Worm (Caenorhabditis elegans): Measurements from ENCODE around the gene K08E5.6.

The K08E5.6 gene

DNA sequence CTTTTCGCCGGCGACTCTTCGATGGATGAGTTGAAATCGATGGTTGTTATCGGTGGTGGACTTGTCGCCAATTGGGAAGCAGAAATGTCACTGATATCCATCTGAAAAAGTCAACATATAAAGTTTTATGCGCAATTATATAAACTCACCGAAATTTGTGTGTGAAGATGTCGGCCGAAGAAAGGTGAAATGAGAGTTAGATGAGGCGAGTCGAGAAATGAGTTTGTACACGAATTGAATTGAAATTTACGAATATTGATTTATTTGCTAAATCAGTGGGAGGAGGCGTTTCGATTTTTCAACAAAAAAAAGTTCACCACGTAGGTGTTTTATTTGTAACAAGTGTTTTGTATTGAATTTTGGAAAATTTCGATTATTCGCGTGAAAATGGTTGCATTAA is 39.5 kb upstream of the K08E5.6 start, which contains the start of gene kel-10:
kel-10 (minus strand) TSS at position 101 of the 400 bp plus-strand sequence.
- TF ChIP-seq nhr-43 (tag; optimal IDR thresholded peaks at IDR 0.05; ENCODE audit: poor library complexity, severe bottlenecking) (no peak), nhr-237 (tag; optimal IDR thresholded peaks at IDR 0.05) (no peak), lin-39 (tag; optimal IDR thresholded peaks at IDR 0.05) (no peak), ztf-11 (tag; optimal IDR thresholded peaks at IDR 0.05) (no peak), zag-1 (tag; optimal IDR thresholded peaks at IDR 0.05) (no peak), nhr-67 (tag; optimal IDR thresholded peaks at IDR 0.05) (no peak), nhr-25 (tag; optimal IDR thresholded peaks at IDR 0.05) (no peak), R02D3.7 (tag; optimal IDR thresholded peaks at IDR 0.05) (no peak), ZK546.5 (tag; optimal IDR thresholded peaks at IDR 0.05) (no peak), lsy-12 (tag; optimal IDR thresholded peaks at IDR 0.05) (no peak), ceh-9 (tag; optimal IDR thresholded peaks at IDR 0.05) (no peak), elt-2 (tag; optimal IDR thresholded peaks at IDR 0.05) (no peak), egl-5 (tag; optimal IDR thresholded peaks at IDR 0.05) (no peak), skn-1 (tag; optimal IDR thresholded peaks at IDR 0.05) (no peak), fos-1 (tag; optimal IDR thresholded peaks at IDR 0.05) (no peak)

DNA sequence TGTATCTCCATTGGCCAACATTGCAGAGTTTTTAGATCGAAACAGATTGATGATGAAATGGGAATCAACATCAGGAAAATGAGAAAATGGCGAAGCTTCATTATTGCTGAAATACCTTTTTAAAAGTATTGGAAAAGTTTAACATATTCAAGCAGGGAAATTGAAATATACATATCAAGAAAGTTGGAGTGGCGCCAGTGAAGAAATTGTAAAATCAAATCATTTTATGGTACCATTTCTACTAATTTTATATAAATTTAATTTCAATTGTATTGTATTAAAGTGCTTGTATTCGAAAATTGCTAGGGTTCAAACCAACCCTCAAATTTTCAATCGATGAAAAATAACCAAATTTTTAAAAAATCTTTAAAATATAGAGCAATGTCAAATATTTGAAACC is 34.4 kb upstream of the K08E5.6 start, which contains the start of gene srt-55:
srt-55 (minus strand) TSS at position 101 of the 400 bp plus-strand sequence.
- TF ChIP-seq fos-1 (tag; optimal IDR thresholded peaks at IDR 0.05), result no peak
- TF ChIP-seq nfya-1 (tag; optimal IDR thresholded peaks at IDR 0.05; ENCODE audit: insufficient read depth), result no peak

DNA sequence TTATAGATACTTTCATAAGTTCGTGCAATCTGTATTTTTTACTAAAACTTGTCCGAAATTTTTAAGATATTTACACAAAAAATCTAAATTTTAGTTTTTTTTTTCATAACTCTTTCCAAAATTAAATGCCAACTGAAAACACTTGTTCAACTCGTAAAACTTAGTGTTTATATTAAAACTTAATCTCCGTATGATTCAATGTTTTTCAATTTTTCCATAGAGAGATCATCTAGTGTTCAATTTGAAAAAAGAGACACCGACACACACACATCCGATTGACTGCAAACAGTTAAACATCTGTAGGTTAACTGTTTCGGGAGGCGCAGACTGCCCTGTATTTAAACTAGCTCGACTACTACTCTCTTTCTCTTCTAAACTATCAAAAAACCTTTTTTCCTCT is 31.8 kb upstream of the K08E5.6 start, which contains the start of gene T16H12.9:
T16H12.9 (plus strand) TSS at position 301 of the 400 bp plus-strand sequence.
- TF ChIP-seq R02D3.7 (tag; optimal IDR thresholded peaks at IDR 0.05), result no peak
- TF ChIP-seq nhr-43 (tag; optimal IDR thresholded peaks at IDR 0.05; ENCODE audit: poor library complexity, severe bottlenecking), result no peak
- TF ChIP-seq fos-1 (tag; optimal IDR thresholded peaks at IDR 0.05), result no peak

DNA sequence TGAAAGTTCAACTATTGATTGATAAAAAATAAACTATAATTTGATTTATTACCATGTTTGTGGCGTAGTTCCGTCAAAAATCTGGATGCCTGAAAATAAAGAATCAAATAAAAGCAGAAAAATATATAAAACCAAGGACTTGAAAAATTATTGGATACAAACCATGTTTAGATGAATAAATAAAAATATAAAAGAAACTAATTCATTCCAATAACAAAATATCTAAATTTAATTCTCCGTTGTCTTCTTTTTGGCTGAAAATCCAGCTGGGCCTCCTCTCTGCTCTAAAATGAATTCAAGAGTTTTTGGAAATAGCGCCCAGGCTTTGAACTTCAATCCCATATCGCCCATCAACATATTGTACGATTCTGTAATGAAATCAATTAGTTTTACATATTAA is 27.9 kb upstream of the K08E5.6 start, which contains the start of gene vps-29:
vps-29 (minus strand) TSS at position 101 of the 400 bp plus-strand sequence.
- TF ChIP-seq lin-39 (tag; optimal IDR thresholded peaks at IDR 0.05) (no peak), ztf-11 (tag; optimal IDR thresholded peaks at IDR 0.05) (no peak), pqm-1 (tag; optimal IDR thresholded peaks at IDR 0.05) (no peak), ceh-16 (tag; optimal IDR thresholded peaks at IDR 0.05) (no peak)

DNA sequence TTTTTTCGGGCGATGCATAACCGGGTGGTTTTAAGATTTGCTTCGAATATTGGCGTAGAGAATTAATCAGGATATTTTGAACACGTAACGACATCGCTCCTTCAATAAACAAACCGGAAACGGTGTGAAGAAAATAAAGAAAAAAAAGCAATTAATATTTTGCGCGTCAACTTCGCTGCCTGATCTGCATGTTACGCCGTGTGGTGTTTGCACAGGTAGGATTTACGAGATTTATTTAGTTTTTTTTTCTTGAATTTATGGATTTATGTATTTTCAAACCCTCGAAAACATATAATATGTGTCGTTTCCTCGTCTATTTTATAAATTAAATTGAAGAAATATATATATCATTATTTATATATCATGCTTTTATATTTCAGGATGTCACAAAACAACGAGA is 26.2 kb upstream of the K08E5.6 start, which contains the start of the genes ZK1128.1 and mett-10:
ZK1128.1 (minus strand) TSS at position 99 of the 400 bp plus-strand sequence.
mett-10 (plus strand) TSS at position 375 of the 400 bp plus-strand sequence.
- TF ChIP-seq nfya-1 (tag; optimal IDR thresholded peaks at IDR 0.05; ENCODE audit: insufficient read depth), result peak; percentile 39
- peak; percentile 45 for TF ChIP-seq lin-15B (tag; optimal IDR thresholded peaks at IDR 0.05)
- peak; percentile 51 for TF ChIP-seq pha-4 (tag; optimal IDR thresholded peaks at IDR 0.05)
- peak; percentile 18 for TF ChIP-seq nhr-23 (tag; optimal IDR thresholded peaks at IDR 0.05)
- TF ChIP-seq fos-1 (tag; optimal IDR thresholded peaks at IDR 0.05), result no peak
- peak; percentile 85 for TF ChIP-seq R02D3.7 (tag; optimal IDR thresholded peaks at IDR 0.05)
- no peak for TF ChIP-seq unc-39 (tag; optimal IDR thresholded peaks at IDR 0.05)

DNA sequence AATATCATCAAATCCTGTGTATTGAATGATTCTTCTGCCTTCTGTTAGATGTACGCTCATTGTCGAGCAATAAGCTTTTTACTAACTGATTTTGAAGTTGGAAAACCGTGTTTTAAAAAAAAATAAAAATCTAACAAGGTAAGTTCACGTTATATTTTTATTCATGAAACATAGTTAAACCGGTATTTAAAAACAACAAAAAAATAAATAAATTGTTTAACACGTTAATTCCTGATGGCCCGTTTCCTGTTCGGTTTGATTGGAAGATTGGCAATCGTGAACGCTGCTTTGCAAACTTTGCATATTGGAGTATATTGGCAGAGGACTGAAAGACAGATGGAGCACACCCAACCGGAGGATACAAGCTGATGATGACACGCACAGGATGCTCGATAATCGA is 22.0 kb upstream of the K08E5.6 start, which contains the start of gene ZK1128.3:
ZK1128.3 (minus strand) TSS at position 101 of the 400 bp plus-strand sequence.
- TF ChIP-seq mdl-1 (tag; optimal IDR thresholded peaks at IDR 0.05) (no peak), fos-1 (tag; optimal IDR thresholded peaks at IDR 0.05) (no peak), lin-15B (tag; optimal IDR thresholded peaks at IDR 0.05) (no peak), fkh-2 (tag; optimal IDR thresholded peaks at IDR 0.05) (no peak), nhr-77 (tag; optimal IDR thresholded peaks at IDR 0.05) (no peak), nfya-1 (tag; optimal IDR thresholded peaks at IDR 0.05; ENCODE audit: insufficient read depth) (no peak), tbx-2 (tag; optimal IDR thresholded peaks at IDR 0.05) (no peak), pha-4 (tag; optimal IDR thresholded peaks at IDR 0.05) (no peak), ama-1 (optimal IDR thresholded peaks at IDR 0.05) (no peak), nhr-11 (tag; optimal IDR thresholded peaks at IDR 0.05) (no peak), daf-12 (tag; optimal IDR thresholded peaks at IDR 0.05) (no peak), sea-2 (GFP tag; optimal IDR thresholded peaks at IDR 0.05) (no peak), ztf-11 (tag; optimal IDR thresholded peaks at IDR 0.05) (no peak), nhr-237 (tag; optimal IDR thresholded peaks at IDR 0.05) (no peak)

All from whole organism, L3 larva.